Worm (Caenorhabditis elegans) whole organism, L3 larva: ENCODE results near the gene glr-4.

ENCODE experiments used
- R02D3.7 ChIP-seq: fragments of 150-350 bp; optimal IDR thresholded peaks from 2 replicates; lab custom pipeline; 2014; ENCODE audit warnings: missing biosample characterization, missing genetic modification characterization
- ZK546.5 ChIP-seq: sonication (generic microtip); optimal IDR thresholded peaks from 2 replicates; lab custom pipeline; 2017; ENCODE audit warnings: missing biosample characterization, missing genetic modification characterization
- aly-2 ChIP-seq: fragments of 150-350 bp; optimal IDR thresholded peaks from 2 replicates; lab custom pipeline; 2014; ENCODE audit warnings: missing biosample characterization, missing genetic modification characterization
- ama-1 ChIP-seq: fragments of 150-350 bp; optimal IDR thresholded peaks from 2 replicates; lab custom pipeline; 2018
- ceh-16 ChIP-seq: sonication (generic microtip); optimal IDR thresholded peaks from 2 replicates; lab custom pipeline; 2017; ENCODE audit warnings: missing biosample characterization, missing genetic modification characterization
- ceh-28 ChIP-seq: fragments of 150-350 bp; optimal IDR thresholded peaks from 2 replicates; lab custom pipeline; 2014; ENCODE audit warnings: missing biosample characterization, missing genetic modification reagents, missing genetic modification characterization
- ceh-82 ChIP-seq: fragments of 150-350 bp; optimal IDR thresholded peaks from 2 replicates; lab custom pipeline; 2014; ENCODE audit warnings: missing biosample characterization, missing genetic modification characterization
- ceh-9 ChIP-seq: sonication (generic microtip); optimal IDR thresholded peaks from 2 replicates; lab custom pipeline; 2018; ENCODE audit warnings: missing biosample characterization, missing genetic modification characterization
- daf-12 ChIP-seq: fragments of 150-350 bp; optimal IDR thresholded peaks from 2 replicates; lab custom pipeline; 2014; ENCODE audit warnings: missing biosample characterization, missing genetic modification reagents, missing genetic modification characterization
- egl-27 ChIP-seq: sonication (generic microtip); optimal IDR thresholded peaks from 4 replicates; lab custom pipeline; 2017; ENCODE audit warnings: missing biosample characterization, missing genetic modification reagents, missing genetic modification characterization
- egl-5 ChIP-seq: fragments of 150-350 bp; optimal IDR thresholded peaks from 2 replicates; lab custom pipeline; 2017; ENCODE audit warnings: missing biosample characterization, missing genetic modification reagents, missing genetic modification characterization, inconsistent platforms
- elt-1 ChIP-seq: fragments of 150-350 bp; optimal IDR thresholded peaks from 2 replicates; lab custom pipeline; 2014; ENCODE audit warnings: missing biosample characterization, missing genetic modification characterization
- elt-2 ChIP-seq: sonication (generic microtip); optimal IDR thresholded peaks from 2 replicates; lab custom pipeline; 2016; ENCODE audit warnings: missing genetic modification reagents, mild to moderate bottlenecking, missing genetic modification characterization, missing compliant biosample characterization
- elt-3 ChIP-seq, 3 experiments: fragments of 150-350 bp in 1 of 3; sonication (generic microtip) in 2 of 3; optimal IDR thresholded peaks; 2 replicates in 2 of 3; 4 replicates in 1 of 3; lab custom pipeline; 2014 to 2017; ENCODE audit warnings: missing biosample characterization in 3 of 3, missing genetic modification characterization in 3 of 3
- fkh-10 ChIP-seq: sonication (generic microtip); optimal IDR thresholded peaks from 2 replicates; lab custom pipeline; 2017; ENCODE audit warnings: missing biosample characterization, missing genetic modification reagents, missing genetic modification characterization
- fkh-2 ChIP-seq: fragments of 150-350 bp; optimal IDR thresholded peaks from 2 replicates; lab custom pipeline; 2014; ENCODE audit warnings: missing biosample characterization, missing genetic modification reagents, missing genetic modification characterization
- fos-1 ChIP-seq: fragments of 150-350 bp; optimal IDR thresholded peaks from 2 replicates; lab custom pipeline; 2014; ENCODE audit warnings: missing biosample characterization, missing genetic modification characterization
- hmg-11 ChIP-seq: sonication (generic microtip); optimal IDR thresholded peaks from 2 replicates; lab custom pipeline; 2016; ENCODE audit warnings: missing genetic modification characterization, missing compliant biosample characterization
- jun-1 ChIP-seq: fragments of 150-350 bp; optimal IDR thresholded peaks from 2 replicates; lab custom pipeline; 2014; ENCODE audit warnings: missing biosample characterization, missing genetic modification reagents, missing genetic modification characterization
- lin-15B ChIP-seq: fragments of 150-350 bp; optimal IDR thresholded peaks from 2 replicates; lab custom pipeline; 2014; ENCODE audit warnings: missing biosample characterization, missing genetic modification characterization
- lin-39 ChIP-seq: fragments of 150-350 bp; optimal IDR thresholded peaks from 2 replicates; lab custom pipeline; 2018; ENCODE audit warnings: missing biosample characterization, missing genetic modification reagents, missing genetic modification characterization
- lsy-12 ChIP-seq: sonication (generic microtip); optimal IDR thresholded peaks from 2 replicates; lab custom pipeline; 2016; ENCODE audit warnings: mild to moderate bottlenecking, missing genetic modification characterization, missing compliant biosample characterization
- mdl-1 ChIP-seq: fragments of 150-350 bp; optimal IDR thresholded peaks from 2 replicates; lab custom pipeline; 2014; ENCODE audit warnings: missing biosample characterization, missing genetic modification characterization
- mml-1 ChIP-seq: fragments of 150-350 bp; sonication (generic microtip); optimal IDR thresholded peaks from 3 replicates; lab custom pipeline; 2014; ENCODE audit warnings: missing biosample characterization, missing genetic modification characterization
- nfya-1 ChIP-seq: sonication (generic microtip); optimal IDR thresholded peaks from 2 replicates; lab custom pipeline; 2017; ENCODE audit warnings: missing genetic modification characterization, mild to moderate bottlenecking, missing compliant biosample characterization, antibody characterized with exemption, moderate library complexity; ENCODE audit not compliant: insufficient read depth
- nhr-11 ChIP-seq: fragments of 150-350 bp; optimal IDR thresholded peaks from 2 replicates; lab custom pipeline; 2014; ENCODE audit warnings: missing biosample characterization, missing genetic modification characterization
- nhr-12 ChIP-seq: fragments of 150-350 bp; optimal IDR thresholded peaks from 2 replicates; lab custom pipeline; 2014; ENCODE audit warnings: missing biosample characterization, missing genetic modification characterization
- nhr-23 ChIP-seq: fragments of 150-350 bp; optimal IDR thresholded peaks from 2 replicates; lab custom pipeline; 2014; ENCODE audit warnings: missing biosample characterization, missing genetic modification reagents, missing genetic modification characterization
- nhr-237 ChIP-seq: fragments of 150-350 bp; optimal IDR thresholded peaks from 2 replicates; lab custom pipeline; 2014; ENCODE audit warnings: missing biosample characterization, missing genetic modification characterization
- nhr-25 ChIP-seq: sonication (generic microtip); optimal IDR thresholded peaks from 2 replicates; lab custom pipeline; 2017; ENCODE audit warnings: missing biosample characterization, missing genetic modification characterization
- nhr-28 ChIP-seq: fragments of 150-350 bp; optimal IDR thresholded peaks from 2 replicates; lab custom pipeline; 2014; ENCODE audit warnings: missing biosample characterization, missing genetic modification characterization
- nhr-43 ChIP-seq: sonication (generic microtip); optimal IDR thresholded peaks from 2 replicates; lab custom pipeline; 2016; ENCODE audit warnings: mild to moderate bottlenecking, missing genetic modification characterization, missing compliant biosample characterization; ENCODE audit not compliant: poor library complexity, severe bottlenecking
- nhr-67 ChIP-seq: fragments of 150-350 bp; optimal IDR thresholded peaks from 2 replicates; lab custom pipeline; 2014; ENCODE audit warnings: missing biosample characterization, missing genetic modification characterization
- nhr-76 ChIP-seq: fragments of 150-350 bp; sonication (generic microtip); optimal IDR thresholded peaks from 5 replicates; lab custom pipeline; 2014; ENCODE audit warnings: missing biosample characterization, missing genetic modification characterization
- nhr-77 ChIP-seq: fragments of 150-350 bp; optimal IDR thresholded peaks from 2 replicates; lab custom pipeline; 2014; ENCODE audit warnings: missing biosample characterization, missing genetic modification characterization
- pha-4 ChIP-seq: fragments of 150-350 bp; optimal IDR thresholded peaks from 2 replicates; lab custom pipeline; 2014; ENCODE audit warnings: missing biosample characterization, missing genetic modification reagents, missing genetic modification characterization
- pqm-1 ChIP-seq: fragments of 150-350 bp; optimal IDR thresholded peaks from 2 replicates; lab custom pipeline; 2017; ENCODE audit warnings: missing biosample characterization, missing genetic modification characterization, inconsistent platforms
- sea-2 ChIP-seq: fragments of 150-350 bp; sonication (generic microtip); optimal IDR thresholded peaks from 4 replicates; lab custom pipeline; 2014; ENCODE audit warnings: missing biosample characterization, missing genetic modification reagents, missing genetic modification characterization
- skn-1 ChIP-seq: fragments of 150-350 bp; optimal IDR thresholded peaks from 2 replicates; lab custom pipeline; 2014; ENCODE audit warnings: missing biosample characterization, missing genetic modification characterization
- snpc-4 ChIP-seq: fragments of 150-350 bp; optimal IDR thresholded peaks from 2 replicates; lab custom pipeline; 2014; ENCODE audit warnings: missing biosample characterization, missing genetic modification characterization
- tbx-2 ChIP-seq: sonication (generic microtip); optimal IDR thresholded peaks from 2 replicates; lab custom pipeline; 2016; ENCODE audit warnings: mild to moderate bottlenecking, missing genetic modification characterization, missing compliant biosample characterization
- unc-39 ChIP-seq: sonication (generic microtip); optimal IDR thresholded peaks from 4 replicates; lab custom pipeline; 2017; ENCODE audit warnings: missing biosample characterization, missing genetic modification characterization
- unc-62 ChIP-seq: fragments of 150-350 bp; sonication (generic microtip); optimal IDR thresholded peaks from 4 replicates; lab custom pipeline; 2014; ENCODE audit warnings: missing biosample characterization, missing genetic modification reagents, missing genetic modification characterization
- zag-1 ChIP-seq: fragments of 150-350 bp; optimal IDR thresholded peaks from 2 replicates; lab custom pipeline; 2014; ENCODE audit warnings: missing biosample characterization, missing genetic modification characterization
- ztf-11 ChIP-seq: fragments of 150-350 bp; optimal IDR thresholded peaks from 2 replicates; lab custom pipeline; 2014; ENCODE audit warnings: missing biosample characterization, missing genetic modification characterization
- ztf-4 ChIP-seq: fragments of 150-350 bp; optimal IDR thresholded peaks from 2 replicates; lab custom pipeline; 2014; ENCODE audit warnings: missing biosample characterization, missing genetic modification characterization

The glr-4 gene

DNA sequence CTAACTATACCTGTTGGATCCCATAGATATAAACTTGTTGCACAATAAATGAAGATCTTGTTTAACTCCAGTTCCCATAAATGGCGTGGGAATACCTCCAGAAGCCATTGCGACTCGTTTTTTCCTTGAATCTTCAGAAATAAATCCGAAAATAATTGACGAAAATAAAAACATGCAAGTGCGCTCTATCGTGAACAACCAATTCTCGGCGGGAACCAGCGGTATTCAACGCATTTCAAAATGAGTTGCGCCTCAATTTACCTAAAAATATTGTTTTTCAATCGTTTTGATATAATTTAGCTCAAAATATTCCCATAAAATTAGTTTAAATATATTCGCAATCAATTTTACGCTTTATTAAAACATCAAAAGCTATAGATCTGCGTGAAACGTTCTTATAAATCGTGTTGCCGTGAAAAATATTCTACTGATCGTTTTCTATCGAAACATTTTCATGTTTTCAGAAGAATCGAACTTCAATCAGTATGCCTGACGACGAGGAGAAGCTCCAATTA lies 13.0 kb downstream of the glr-4 start, which contains the start of the genes snpc-1.1 and spdl-1:
TSS of gene snpc-1.1 (minus strand) at position 200 of the 515 bp plus-strand sequence.
TSS of gene spdl-1 (plus strand) at position 465 of the 515 bp plus-strand sequence.
- TF ChIP-seq nfya-1 (tag; lab: Kevin White, UChicago): peak; percentile 48
- peak; percentile 14 for TF ChIP-seq hmg-11 (tag; lab: Kevin White, UChicago)
- TF ChIP-seq lin-15B (tag; lab: Kevin White, UChicago): peak; percentile 57
- TF ChIP-seq nhr-25 (tag; lab: Kevin White, UChicago): no peak
- peak; percentile 51 for TF ChIP-seq pha-4 (tag; lab: Kevin White, UChicago)

ce11 chrII:7778273-7778672 lies 15.8 kb downstream of the glr-4 start:
- TF ChIP-seq mml-1 (tag; lab: Kevin White, UChicago) (no peak), aly-2 (no peak), egl-27 (tag; lab: Kevin White, UChicago) (no peak), ztf-4 (tag; lab: Kevin White, UChicago) (no peak), sea-2 (GFP tag; lab: Kevin White, UChicago) (no peak), ceh-28 (tag; lab: Kevin White, UChicago) (no peak), tbx-2 (tag; lab: Kevin White, UChicago) (no peak), ceh-82 (tag; lab: Kevin White, UChicago) (no peak), hmg-11 (tag; lab: Kevin White, UChicago) (no peak), ama-1 (lab: Kevin White, UChicago) (no peak), mdl-1 (tag; lab: Kevin White, UChicago) (no peak)
- TF ChIP-seq, all 47 proteins: peak for 0

ce11 chrII:7777320-7777978 lies 16.7 kb downstream of the glr-4 start, which contains the start of gene mthf-1:
TSS of gene mthf-1 (minus strand) at chrII:7777823.
- TF ChIP-seq R02D3.7 (tag; lab: Kevin White, UChicago) (no peak), egl-27 (tag; lab: Kevin White, UChicago) (peak; percentile 5), pha-4 (tag; lab: Kevin White, UChicago) (peak; percentile 49), sea-2 (GFP tag; lab: Kevin White, UChicago) (no peak), nhr-77 (tag; lab: Kevin White, UChicago) (no peak), hmg-11 (tag; lab: Kevin White, UChicago) (no peak), ztf-4 (tag; lab: Kevin White, UChicago) (no peak), nhr-12 (no peak), ZK546.5 (tag; lab: Kevin White, UChicago) (no peak), tbx-2 (tag; lab: Kevin White, UChicago) (no peak), skn-1 (tag; lab: Kevin White, UChicago) (no peak), lsy-12 (tag; lab: Kevin White, UChicago) (no peak), nhr-11 (tag; lab: Kevin White, UChicago) (no peak), elt-1 (tag; lab: Kevin White, UChicago) (no peak), lin-39 (tag; lab: Kevin White, UChicago) (no peak), fos-1 (no peak), jun-1 (tag; lab: Kevin White, UChicago) (no peak), nhr-25 (tag; lab: Kevin White, UChicago) (no peak), aly-2 (no peak), pqm-1 (tag; lab: Kevin White, UChicago) (peak; percentile 70), nhr-67 (tag; lab: Kevin White, UChicago) (no peak), nhr-76 (tag; lab: Kevin White, UChicago) (no peak), zag-1 (tag; lab: Kevin White, UChicago) (no peak), unc-39 (tag; lab: Kevin White, UChicago) (no peak), ceh-9 (tag; lab: Kevin White, UChicago) (no peak), nhr-28 (tag; lab: Kevin White, UChicago) (no peak), ceh-82 (tag; lab: Kevin White, UChicago) (no peak), nhr-43 (tag; lab: Kevin White, UChicago) (peak; percentile 40), elt-2 (tag; lab: Kevin White, UChicago) (peak; percentile 94), nhr-237 (tag; lab: Kevin White, UChicago) (no peak), fkh-10 (GFP tag; lab: Kevin White, UChicago) (no peak), nfya-1 (tag; lab: Kevin White, UChicago) (no peak), mml-1 (tag; lab: Kevin White, UChicago) (no peak), ztf-11 (tag; lab: Kevin White, UChicago) (no peak), daf-12 (no peak), ama-1 (lab: Kevin White, UChicago) (peak; percentile 45), ceh-16 (tag; lab: Kevin White, UChicago) (no peak), mdl-1 (tag; lab: Kevin White, UChicago) (no peak), lin-15B (tag; lab: Kevin White, UChicago) (no peak), unc-62 (GFP tag; lab: Kevin White, UChicago) (no peak), fkh-2 (tag; lab: Kevin White, UChicago) (no peak), nhr-23 (tag; lab: Kevin White, UChicago) (peak; percentile 58), elt-3 (tag; optimal IDR thresholded peaks at IDR 0.05; lab: Kevin White, UChicago) (peak in 2 of 3 experiments; percentile 36 to 87), ceh-28 (tag; lab: Kevin White, UChicago) (no peak), snpc-4 (tag; lab: Kevin White, UChicago) (no peak), egl-5 (tag; lab: Kevin White, UChicago) (no peak)
